Fruit fly (Drosophila melanogaster): ENCODE results near the gene CG42302.

The CG42302 gene

dm6 chrX:18684504-18684903, 41.0 kb downstream of the CG42302 start:
- TF ChIP-seq psq (GFP tag; optimal IDR thresholded peaks at IDR 0.05) (no peak), Abd-B (GFP tag; optimal IDR thresholded peaks at IDR 0.05) (no peak), HLH106 (tag; optimal IDR thresholded peaks at IDR 0.05) (no peak), tai (GFP tag; optimal IDR thresholded peaks at IDR 0.05) (no peak)

dm6 chrX:18682815-18683214, 42.7 kb downstream of the CG42302 start:
- no peak for TF ChIP-seq jim (GFP tag; optimal IDR thresholded peaks at IDR 0.05)
- TF ChIP-seq OdsH (GFP tag; optimal IDR thresholded peaks at IDR 0.05) = no peak
- no peak for TF ChIP-seq Myc (optimal IDR thresholded peaks at IDR 0.05)
- TF ChIP-seq sage (GFP tag; optimal IDR thresholded peaks at IDR 0.05) = no peak
- TF ChIP-seq dmrt93B (GFP tag; optimal IDR thresholded peaks at IDR 0.05) = no peak
- no peak for TF ChIP-seq Dif (GFP tag; optimal IDR thresholded peaks at IDR 0.05; ENCODE audit: partially characterized antibody)
- TF ChIP-seq HLH106 (tag; optimal IDR thresholded peaks at IDR 0.05) = no peak
- no peak for TF ChIP-seq sv (GFP tag; optimal IDR thresholded peaks at IDR 0.05)
- no peak for TF ChIP-seq psq (GFP tag; optimal IDR thresholded peaks at IDR 0.05)
- no peak for TF ChIP-seq ey (GFP tag; optimal IDR thresholded peaks at IDR 0.05)
- TF ChIP-seq CG32264 (GFP tag; optimal IDR thresholded peaks at IDR 0.05) = no peak
- TF ChIP-seq Hr78 (GFP tag; optimal IDR thresholded peaks at IDR 0.05) = no peak
- no peak for TF ChIP-seq rgr (GFP tag; optimal IDR thresholded peaks at IDR 0.05)
- TF ChIP-seq GATAd (GFP tag; optimal IDR thresholded peaks at IDR 0.05) = no peak
- no peak for TF ChIP-seq usp (GFP tag; optimal IDR thresholded peaks at IDR 0.05)
- no peak for TF ChIP-seq Hnf4 (GFP tag; optimal IDR thresholded peaks at IDR 0.05)
- no peak for TF ChIP-seq Vsx2 (GFP tag; optimal IDR thresholded peaks at IDR 0.05; ENCODE audit: partially characterized antibody)
- TF ChIP-seq fru (GFP tag; optimal IDR thresholded peaks at IDR 0.05) = no peak

DNA sequence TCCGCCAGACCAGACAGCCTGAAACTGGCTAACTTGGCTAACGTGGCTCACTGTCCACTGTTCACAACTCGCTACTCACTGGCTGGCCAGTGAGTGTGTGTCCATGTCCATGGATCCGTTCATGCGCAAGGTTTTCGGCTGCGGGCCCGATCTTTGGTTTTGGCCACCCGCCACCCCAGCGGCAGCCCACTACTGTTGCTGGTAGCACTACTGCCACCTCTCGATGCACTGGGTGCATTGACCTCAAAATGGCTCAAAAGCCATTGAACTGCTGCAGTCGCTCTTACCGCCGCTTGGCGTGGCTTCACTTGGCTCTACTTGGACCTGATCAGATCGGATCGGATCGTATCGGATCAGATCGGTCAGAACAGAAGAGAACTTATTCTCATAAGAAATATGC, 44.1 kb downstream of the CG42302 start:
- TF ChIP-seq OdsH (GFP tag; optimal IDR thresholded peaks at IDR 0.05) = no peak
- TF ChIP-seq dmrt93B (GFP tag; optimal IDR thresholded peaks at IDR 0.05) = no peak
- TF ChIP-seq lola (GFP tag; optimal IDR thresholded peaks at IDR 0.05) = no peak
- TF ChIP-seq Myc (optimal IDR thresholded peaks at IDR 0.05) = no peak
- no peak for TF ChIP-seq Rel (GFP tag; optimal IDR thresholded peaks at IDR 0.05)
- TF ChIP-seq Rel (tag; optimal IDR thresholded peaks at IDR 0.05) = no peak
- TF ChIP-seq dl (GFP tag; optimal IDR thresholded peaks at IDR 0.05; ENCODE audit: insufficient read depth in 1 of 2, partially characterized antibody in 2 of 2) = no peak
- TF ChIP-seq Dif (GFP tag; optimal IDR thresholded peaks at IDR 0.05; ENCODE audit: partially characterized antibody) = no peak
- no peak for TF ChIP-seq Hr83 (GFP tag; optimal IDR thresholded peaks at IDR 0.05; ENCODE audit: poor library complexity, severe bottlenecking)
- no peak for TF ChIP-seq ey (GFP tag; optimal IDR thresholded peaks at IDR 0.05)

DNA sequence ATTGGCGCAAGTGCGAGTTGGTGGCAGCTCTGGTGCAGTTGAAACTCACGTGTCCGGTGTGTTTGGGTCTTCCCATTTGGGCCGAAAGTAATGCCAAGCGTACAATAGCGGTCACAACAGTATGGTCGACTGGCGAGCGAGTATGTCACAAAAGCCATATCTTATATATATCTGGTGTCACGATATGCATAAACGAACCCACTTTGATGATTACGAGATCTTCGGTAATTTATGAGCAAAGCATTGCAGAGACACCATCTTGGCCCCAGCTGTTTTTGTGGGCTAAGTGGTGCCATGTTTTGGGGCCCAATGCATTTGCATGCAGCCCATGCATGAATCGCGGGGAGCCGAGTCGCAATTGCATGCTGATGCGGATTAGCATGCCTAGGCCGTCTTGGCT, 46.6 kb downstream of the CG42302 start:
- TF ChIP-seq GATAd (GFP tag; optimal IDR thresholded peaks at IDR 0.05) (no peak), tai (GFP tag; optimal IDR thresholded peaks at IDR 0.05) (no peak), lola (GFP tag; optimal IDR thresholded peaks at IDR 0.05) (no peak), sv (GFP tag; optimal IDR thresholded peaks at IDR 0.05) (no peak), Mio (GFP tag; optimal IDR thresholded peaks at IDR 0.05) (no peak), rgr (GFP tag; optimal IDR thresholded peaks at IDR 0.05) (no peak), Hnf4 (GFP tag; optimal IDR thresholded peaks at IDR 0.05) (no peak)

dm6 chrX:18676756-18677155, 48.7 kb downstream of the CG42302 start:
- TF ChIP-seq Abd-B (GFP tag; optimal IDR thresholded peaks at IDR 0.05) = no peak
- TF ChIP-seq sage (GFP tag; optimal IDR thresholded peaks at IDR 0.05) = no peak
- no peak for TF ChIP-seq CG32264 (GFP tag; optimal IDR thresholded peaks at IDR 0.05)
- no peak for TF ChIP-seq psq (GFP tag; optimal IDR thresholded peaks at IDR 0.05)
- TF ChIP-seq foxo (GFP tag; optimal IDR thresholded peaks at IDR 0.05) = no peak
- no peak for TF ChIP-seq Hr83 (GFP tag; optimal IDR thresholded peaks at IDR 0.05; ENCODE audit: poor library complexity, severe bottlenecking)
- no peak for TF ChIP-seq Myc (optimal IDR thresholded peaks at IDR 0.05)
- TF ChIP-seq Vsx2 (GFP tag; optimal IDR thresholded peaks at IDR 0.05; ENCODE audit: partially characterized antibody) = no peak
- TF ChIP-seq HLH106 (tag; optimal IDR thresholded peaks at IDR 0.05) = no peak
- TF ChIP-seq brk (GFP tag; optimal IDR thresholded peaks at IDR 0.05) = no peak
- no peak for TF ChIP-seq dmrt93B (GFP tag; optimal IDR thresholded peaks at IDR 0.05)
- no peak for TF ChIP-seq dl (GFP tag; optimal IDR thresholded peaks at IDR 0.05; ENCODE audit: insufficient read depth in 1 of 2, partially characterized antibody in 2 of 2)
- TF ChIP-seq CG9705 (GFP tag; optimal IDR thresholded peaks at IDR 0.05) = no peak
- no peak for TF ChIP-seq Rel (GFP tag; optimal IDR thresholded peaks at IDR 0.05)
- TF ChIP-seq Rel (tag; optimal IDR thresholded peaks at IDR 0.05) = no peak
- no peak for TF ChIP-seq woc (GFP tag; optimal IDR thresholded peaks at IDR 0.05)
- no peak for TF ChIP-seq jim (GFP tag; optimal IDR thresholded peaks at IDR 0.05)
- TF ChIP-seq sv (GFP tag; optimal IDR thresholded peaks at IDR 0.05) = no peak
- no peak for TF ChIP-seq Hnf4 (GFP tag; optimal IDR thresholded peaks at IDR 0.05)
- no peak for TF ChIP-seq rgr (GFP tag; optimal IDR thresholded peaks at IDR 0.05)
- no peak for TF ChIP-seq fru (GFP tag; optimal IDR thresholded peaks at IDR 0.05)
